Worm (Caenorhabditis elegans) whole organism, L1 larva: ENCODE data around the gene coh-3.
A peak's percentile ranks its signal among the peaks of the same experiment; 100 is the strongest.

ENCODE experiments used
- C16A3.4 ChIP-seq: fragments of 150-350 bp; optimal IDR thresholded peaks from 2 replicates; lab custom pipeline; 2014; ENCODE audit warnings: missing biosample characterization, missing genetic modification characterization
- aha-1 ChIP-seq: fragments of 150-350 bp; optimal IDR thresholded peaks from 2 replicates; lab custom pipeline; 2014; ENCODE audit warnings: missing biosample characterization, missing genetic modification characterization
- alr-1 ChIP-seq: fragments of 200-800 bp; sonication (Bioruptor generic); optimal IDR thresholded peaks from 2 replicates; lab custom pipeline; 2018; ENCODE audit warnings: borderline replicate concordance, mild to moderate bottlenecking, missing genetic modification characterization, missing compliant biosample characterization
- ama-1 ChIP-seq: fragments of 150-350 bp; optimal IDR thresholded peaks from 2 replicates; lab custom pipeline; 2014
- ceh-63 ChIP-seq: fragments of 200-800 bp; sonication (Bioruptor generic); optimal IDR thresholded peaks from 2 replicates; lab custom pipeline; 2018; ENCODE audit warnings: mild to moderate bottlenecking, missing genetic modification characterization, missing compliant biosample characterization
- dpl-1 ChIP-seq, 3 experiments: fragments of 150-350 bp in 2 of 3; sonication (generic microtip) in 1 of 3; optimal IDR thresholded peaks; 2 replicates each; lab custom pipeline; 2014 to 2017; ENCODE audit warnings: missing biosample characterization in 3 of 3, missing genetic modification characterization in 3 of 3, missing genetic modification reagents in 3 of 3
- efl-1 ChIP-seq, 4 experiments: fragments of 150-350 bp; optimal IDR thresholded peaks in 3 of 4; peaks in 1 of 4; 1 replicate in 1 of 4; 2 replicates in 3 of 4; lab custom pipeline; 2014; ENCODE audit warnings: missing biosample characterization in 2 of 4, missing genetic modification characterization in 2 of 4, missing genetic modification reagents in 2 of 4
- elt-2 ChIP-seq: sonication (generic microtip); optimal IDR thresholded peaks from 2 replicates; lab custom pipeline; 2016; ENCODE audit warnings: missing genetic modification characterization, mild to moderate bottlenecking, inconsistent platforms, missing compliant biosample characterization, missing genetic modification reagents
- elt-3 ChIP-seq, 6 experiments: fragments of 150-350 bp in 1 of 6; sonication (generic microtip); optimal IDR thresholded peaks; 2 replicates each; lab custom pipeline; 2017 to 2018; ENCODE audit warnings: missing biosample characterization in 6 of 6, missing genetic modification characterization in 6 of 6, inconsistent platforms in 1 of 6
- ets-5 ChIP-seq: fragments of 200-800 bp; sonication (Bioruptor generic); IDR thresholded peaks from 2 replicates; pipeline ENCODE4 v1.3.6; 2022; ENCODE audit warnings: missing genetic modification characterization, missing compliant biosample characterization
- lin-15B ChIP-seq: fragments of 150-350 bp; sonication (generic microtip); optimal IDR thresholded peaks from 3 replicates; lab custom pipeline; 2014; ENCODE audit warnings: missing biosample characterization, missing genetic modification characterization
- lin-35 ChIP-seq, 2 experiments: fragments of 150-350 bp; optimal IDR thresholded peaks; 2 replicates each; lab custom pipeline; 2014; ENCODE audit warnings: missing biosample characterization in 2 of 2, missing genetic modification characterization in 2 of 2, missing genetic modification reagents in 2 of 2
- lsy-2 ChIP-seq, 2 experiments: fragments of 150-350 bp; optimal IDR thresholded peaks; 2 replicates each; lab custom pipeline; 2014; ENCODE audit warnings: missing biosample characterization in 2 of 2, missing genetic modification characterization in 2 of 2
- mab-9 ChIP-seq: fragments of 200-800 bp; sonication (Bioruptor generic); IDR thresholded peaks from 2 replicates; pipeline ENCODE4 v1.3.6; 2022; ENCODE audit warnings: missing genetic modification reagents, missing genetic modification characterization, missing compliant biosample characterization
- mdl-1 ChIP-seq, 2 experiments: fragments of 150-350 bp; optimal IDR thresholded peaks; 2 replicates each; lab custom pipeline; 2014 to 2017; ENCODE audit warnings: missing biosample characterization in 2 of 2, missing genetic modification characterization in 2 of 2, inconsistent platforms in 1 of 2
- mef-2 ChIP-seq: fragments of 150-350 bp; optimal IDR thresholded peaks from 2 replicates; lab custom pipeline; 2014; ENCODE audit warnings: missing biosample characterization, missing genetic modification characterization
- nhr-12 ChIP-seq: sonication (generic microtip); optimal IDR thresholded peaks from 2 replicates; lab custom pipeline; 2017; ENCODE audit warnings: missing biosample characterization, missing genetic modification characterization
- nhr-19 ChIP-seq: fragments of 200-800 bp; sonication (Bioruptor generic); conservative IDR thresholded peaks from 2 replicates; pipeline ENCODE4 v1.3.6; 2022; ENCODE audit warnings: missing genetic modification characterization, missing compliant biosample characterization
- nhr-47 ChIP-seq: sonication (generic microtip); optimal IDR thresholded peaks from 2 replicates; lab custom pipeline; 2016; ENCODE audit warnings: mild to moderate bottlenecking, missing genetic modification characterization, moderate library complexity, missing compliant biosample characterization
- nhr-71 ChIP-seq: sonication (generic microtip); optimal IDR thresholded peaks from 2 replicates; lab custom pipeline; 2016; ENCODE audit warnings: mild to moderate bottlenecking, missing genetic modification characterization, moderate library complexity, missing compliant biosample characterization
- nhr-77 ChIP-seq: fragments of 150-350 bp; optimal IDR thresholded peaks from 2 replicates; lab custom pipeline; 2014; ENCODE audit warnings: missing biosample characterization, missing genetic modification characterization
- nhr-84 ChIP-seq: sonication (generic microtip); optimal IDR thresholded peaks from 2 replicates; lab custom pipeline; 2017; ENCODE audit warnings: missing biosample characterization, missing genetic modification characterization
- pax-3 ChIP-seq: fragments of 200-800 bp; sonication (Bioruptor generic); optimal IDR thresholded peaks from 2 replicates; lab custom pipeline; 2018; ENCODE audit warnings: mild to moderate bottlenecking, missing genetic modification characterization, moderate library complexity, missing compliant biosample characterization
- pqm-1 ChIP-seq: sonication (generic microtip); optimal IDR thresholded peaks from 3 replicates; lab custom pipeline; 2017; ENCODE audit warnings: missing biosample characterization, missing genetic modification characterization
- skn-1 ChIP-seq: fragments of 150-350 bp; optimal IDR thresholded peaks from 2 replicates; lab custom pipeline; 2014; ENCODE audit warnings: missing biosample characterization, missing genetic modification characterization
- snu-23 ChIP-seq: sonication (generic microtip); optimal IDR thresholded peaks from 2 replicates; lab custom pipeline; 2016; ENCODE audit warnings: missing genetic modification characterization, missing compliant biosample characterization
- sox-4 ChIP-seq: sonication (generic microtip); optimal IDR thresholded peaks from 2 replicates; lab custom pipeline; 2016; ENCODE audit warnings: missing genetic modification characterization, missing compliant biosample characterization
- sptf-1 ChIP-seq: fragments of 150-350 bp; optimal IDR thresholded peaks from 2 replicates; lab custom pipeline; 2014; ENCODE audit warnings: missing biosample characterization, missing genetic modification characterization
- sup-37 ChIP-seq: fragments of 200-800 bp; sonication (Bioruptor generic); optimal IDR thresholded peaks from 2 replicates; lab custom pipeline; 2018; ENCODE audit warnings: mild to moderate bottlenecking, missing genetic modification characterization, missing compliant biosample characterization
- tlp-1 ChIP-seq: fragments of 150-350 bp; optimal IDR thresholded peaks from 2 replicates; lab custom pipeline; 2014; ENCODE audit warnings: missing biosample characterization, missing genetic modification characterization
- unc-30 ChIP-seq: sonication (generic microtip); optimal IDR thresholded peaks from 2 replicates; lab custom pipeline; 2017; ENCODE audit warnings: missing biosample characterization, missing genetic modification characterization
- unc-62 ChIP-seq: fragments of 150-350 bp; optimal IDR thresholded peaks from 2 replicates; lab custom pipeline; 2014; ENCODE audit warnings: missing biosample characterization, missing genetic modification reagents, missing genetic modification characterization
- zag-1 ChIP-seq: fragments of 150-350 bp; optimal IDR thresholded peaks from 2 replicates; lab custom pipeline; 2014; ENCODE audit warnings: missing biosample characterization, missing genetic modification characterization
- ztf-4 ChIP-seq: fragments of 150-350 bp; optimal IDR thresholded peaks from 2 replicates; lab custom pipeline; 2014; ENCODE audit warnings: missing biosample characterization, missing genetic modification characterization

The coh-3 gene

ce11 chrV:14440841-14441240 lies 16.4 kb upstream of the coh-3 start, which contains the start of gene F23B12.4:
F23B12.4 (plus strand) TSS chrV:14441141.
- no peak for TF ChIP-seq efl-1 (optimal IDR thresholded peaks at IDR 0.05; lab: Kevin White, UChicago)
- peak in 1 of 2 experiments; percentile 36 for TF ChIP-seq efl-1 (GFP tag; optimal IDR thresholded peaks at IDR 0.05 in 1 of 2; lab: Kevin White, UChicago)
- TF ChIP-seq sup-37 (GFP tag; lab: Kevin White, UChicago), result no peak

DNA sequence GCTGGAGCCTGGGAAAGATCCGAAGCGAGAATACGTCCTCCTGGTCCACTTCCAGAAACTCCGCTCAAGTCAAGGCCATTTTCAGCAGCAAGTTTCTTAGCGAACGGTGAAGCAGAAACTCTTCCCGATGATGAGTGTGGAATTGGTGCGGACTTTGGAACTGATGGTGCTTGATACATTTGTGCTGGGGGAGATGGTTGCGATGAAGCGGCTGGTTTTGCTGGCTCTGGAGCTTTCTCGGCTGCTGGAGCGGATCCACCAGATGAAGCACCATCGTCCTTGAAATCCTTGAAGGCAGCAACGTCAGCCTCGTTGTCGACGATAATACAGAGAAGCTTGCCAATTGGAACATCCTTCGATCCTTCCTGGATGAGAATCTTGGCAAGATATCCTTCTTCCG lies 10.8 kb upstream of the coh-3 start:
- TF ChIP-seq ama-1, result no peak
- TF ChIP-seq, all 84 proteins: peak for 0

ce11 chrV:14447240-14447763 lies 9.9 kb upstream of the coh-3 start, which contains the start of the genes dlat-1 and fntb-1:
dlat-1 (minus strand) TSS chrV:14447290.
fntb-1 (plus strand) TSS chrV:14447651.
- TF ChIP-seq efl-1 (optimal IDR thresholded peaks at IDR 0.05; lab: Kevin White, UChicago) (peak; percentile 12 to 25), efl-1 (GFP tag; optimal IDR thresholded peaks at IDR 0.05 in 1 of 2; lab: Kevin White, UChicago) (peak; percentile 20 to 90), ztf-4 (tag; lab: Kevin White, UChicago) (no peak), nhr-84 (tag; lab: Kevin White, UChicago) (no peak), skn-1 (tag; lab: Kevin White, UChicago) (no peak), alr-1 (tag; lab: Kevin White, UChicago) (no peak), elt-3 (tag; optimal IDR thresholded peaks at IDR 0.05; lab: Kevin White, UChicago) (peak in 1 of 6 experiments; percentile 9), mdl-1 (tag; optimal IDR thresholded peaks at IDR 0.05; lab: Kevin White, UChicago) (no peak), snu-23 (GFP tag; lab: Kevin White, UChicago) (peak; percentile 18), nhr-12 (tag; lab: Kevin White, UChicago) (no peak), dpl-1 (GFP tag; optimal IDR thresholded peaks at IDR 0.05; lab: Kevin White, UChicago) (peak in 2 of 3 experiments; percentile 4 to 32), mef-2 (no peak), nhr-77 (tag; lab: Kevin White, UChicago) (no peak), nhr-71 (tag; lab: Kevin White, UChicago) (peak; percentile 29), nhr-47 (tag; lab: Kevin White, UChicago) (no peak), ama-1 (peak; percentile 31), elt-2 (tag; lab: Kevin White, UChicago) (peak; percentile 70), lin-35 (GFP tag; optimal IDR thresholded peaks at IDR 0.05; lab: Kevin White, UChicago) (peak in 1 of 2 experiments; percentile 29), lsy-2 (tag; optimal IDR thresholded peaks at IDR 0.05; lab: Kevin White, UChicago) (peak in 1 of 2 experiments; percentile 27), pqm-1 (tag; lab: Kevin White, UChicago) (peak; percentile 13), sox-4 (tag; lab: Kevin White, UChicago) (no peak), unc-30 (tag; lab: Kevin White, UChicago) (no peak)

DNA sequence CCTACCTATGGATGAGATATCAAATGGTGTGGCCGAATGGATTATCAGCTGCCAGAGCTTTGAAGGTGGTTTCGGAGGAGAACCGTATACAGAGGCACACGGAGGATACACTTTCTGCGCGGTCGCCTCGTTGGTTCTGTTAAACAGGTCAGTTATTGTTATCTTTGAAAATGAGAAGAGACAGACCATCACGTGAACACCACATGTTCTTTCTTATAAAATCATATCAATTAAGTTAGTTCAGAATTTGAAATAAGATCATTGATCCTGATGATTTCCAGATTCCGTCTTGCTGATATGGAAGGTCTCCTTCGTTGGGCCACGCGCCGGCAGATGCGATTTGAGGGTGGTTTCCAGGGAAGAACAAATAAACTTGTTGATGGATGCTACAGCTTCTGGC lies 8.6 kb upstream of the coh-3 start:
- no peak for TF ChIP-seq tlp-1 (tag; lab: Kevin White, UChicago)
- no peak for TF ChIP-seq mab-9
- no peak for TF ChIP-seq pax-3
- no peak for TF ChIP-seq lin-15B
- TF ChIP-seq aha-1 (tag; lab: Kevin White, UChicago), result no peak
- TF ChIP-seq ets-5 (GFP tag; lab: Robert Waterston, UW), result no peak
- TF ChIP-seq sptf-1, result no peak
- TF ChIP-seq pqm-1 (tag; lab: Kevin White, UChicago), result no peak
- TF ChIP-seq nhr-71 (tag; lab: Kevin White, UChicago), result peak; percentile 14
- no peak for TF ChIP-seq zag-1 (tag; lab: Kevin White, UChicago)
- no peak for TF ChIP-seq C16A3.4 (tag; lab: Kevin White, UChicago)
- TF ChIP-seq elt-3 (tag; optimal IDR thresholded peaks at IDR 0.05; lab: Kevin White, UChicago), result peak in 1 of 6 experiments; percentile 69
- TF ChIP-seq nhr-19 (GFP tag; lab: Robert Waterston, UW), result no peak
- no peak for TF ChIP-seq unc-62 (GFP tag; lab: Kevin White, UChicago)
- TF ChIP-seq nhr-84 (tag; lab: Kevin White, UChicago), result no peak
- TF ChIP-seq ceh-63 (GFP tag; lab: Kevin White, UChicago), result no peak
- no peak for TF ChIP-seq mdl-1 (tag; optimal IDR thresholded peaks at IDR 0.05; lab: Kevin White, UChicago)
